Fruit fly (Drosophila melanogaster) whole organism, embryonic: ENCODE results near the gene Moe.

Experiments
- CG17359 ChIP-seq: fragments of 200-800 bp; sonication (Bioruptor generic); optimal IDR thresholded peaks from 3 replicates; lab custom pipeline; 2018; ENCODE audit warnings: missing biosample characterization, mild to moderate bottlenecking, missing genetic modification characterization, moderate library complexity
- CHES-1-like ChIP-seq: fragments of 200-800 bp; sonication (Bioruptor generic); optimal IDR thresholded peaks from 2 replicates; lab custom pipeline; 2016; ENCODE audit warnings: missing biosample characterization, missing genetic modification characterization
- Elba2 ChIP-seq: fragments of 200-800 bp; sonication (Bioruptor generic); optimal IDR thresholded peaks from 3 replicates; lab custom pipeline; 2016; ENCODE audit warnings: missing biosample characterization, missing genetic modification characterization
- Gsc ChIP-seq: fragments of 200-800 bp; sonication (Bioruptor generic); IDR thresholded peaks from 2 replicates; pipeline ENCODE4 v1.3.6; 2022; ENCODE audit warnings: missing biosample characterization, missing genetic modification characterization
- Gug ChIP-seq: fragments of 200-800 bp; sonication (Bioruptor generic); IDR thresholded peaks from 4 replicates; pipeline ENCODE4 v1.3.6; 2022; ENCODE audit warnings: missing biosample characterization, missing genetic modification characterization
- H15 ChIP-seq: fragments of 200-800 bp; sonication (Bioruptor generic); IDR thresholded peaks from 3 replicates; pipeline ENCODE4 v1.3.6; 2022; ENCODE audit warnings: missing biosample characterization, missing genetic modification characterization
- NFAT ChIP-seq: fragments of 200-800 bp; sonication (Bioruptor generic); IDR thresholded peaks from 2 replicates; pipeline ENCODE4 v1.3.6; 2022; ENCODE audit warnings: missing biosample characterization, missing genetic modification characterization
- Vsx1 ChIP-seq: fragments of 200-800 bp; sonication (Bioruptor generic); optimal IDR thresholded peaks from 2 replicates; lab custom pipeline; 2017; ENCODE audit warnings: missing biosample characterization, mild to moderate bottlenecking, missing genetic modification characterization, missing genetic modification reagents
- bbx ChIP-seq: fragments of 200-800 bp; sonication (Bioruptor generic); IDR thresholded peaks from 2 replicates; pipeline ENCODE4 v1.3.6; 2022; ENCODE audit warnings: missing biosample characterization, missing genetic modification characterization; ENCODE audit not compliant: partially characterized antibody
- luna ChIP-seq: fragments of 200-800 bp; sonication (Bioruptor generic); optimal IDR thresholded peaks from 2 replicates; lab custom pipeline; 2016; ENCODE audit warnings: missing biosample characterization, missing genetic modification characterization
- phol ChIP-seq: fragments of 200-800 bp; sonication (Bioruptor generic); optimal IDR thresholded peaks from 3 replicates; lab custom pipeline; 2018; ENCODE audit warnings: missing biosample characterization, mild to moderate bottlenecking, missing genetic modification characterization, moderate library complexity
- pzg ChIP-seq: fragments of 200-800 bp; sonication (Bioruptor generic); optimal IDR thresholded peaks from 3 replicates; lab custom pipeline; 2018; ENCODE audit warnings: missing biosample characterization, mild to moderate bottlenecking, missing genetic modification characterization, moderate library complexity
- ttk ChIP-seq: fragments of 200-800 bp; sonication (Bioruptor generic); IDR thresholded peaks from 2 replicates; pipeline ENCODE4 v2.1.2; 2022; ENCODE audit warnings: missing biosample characterization, missing genetic modification characterization

DNA sequence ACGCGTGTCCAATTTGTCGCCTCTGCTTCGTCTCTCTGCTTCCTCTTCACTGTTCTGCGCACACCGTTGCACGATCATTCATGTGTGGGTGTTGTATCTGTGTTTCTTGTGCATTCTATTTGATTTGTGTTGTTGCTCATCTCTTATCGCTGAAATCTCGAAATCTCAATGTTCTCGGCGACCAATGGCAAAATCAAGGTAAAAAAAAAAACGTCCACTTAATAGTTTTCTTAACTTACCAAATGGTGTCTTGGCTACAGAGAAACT, 9.3 kb upstream of the Moe start:
- TF ChIP-seq CG17359 (tag; lab: Kevin White, UChicago) (no peak), NFAT (GFP tag; lab: Robert Waterston, UW) (no peak), bbx (GFP tag; lab: Robert Waterston, UW) (no peak), Elba2 (GFP tag; lab: Kevin White, UChicago) (peak; percentile 44), Gsc (GFP tag; lab: Robert Waterston, UW) (no peak), H15 (GFP tag; lab: Robert Waterston, UW) (no peak), pzg (no peak), ttk (no peak), Gug (GFP tag; lab: Robert Waterston, UW) (no peak), CHES-1-like (GFP tag; lab: Kevin White, UChicago) (no peak), phol (no peak), luna (GFP tag; lab: Kevin White, UChicago) (no peak), Vsx1 (GFP tag; lab: Kevin White, UChicago) (no peak)
